Worm (Caenorhabditis elegans) whole organism, young adult: Measurements from ENCODE around the gene xbx-1.

Experiments
- B0019.2 ChIP-seq: fragments of 200-800 bp; sonication (Bioruptor generic); conservative IDR thresholded peaks from 2 replicates; pipeline ENCODE4 v1.3.6; 2022; ENCODE audit warnings: missing genetic modification reagents, missing genetic modification characterization, missing compliant biosample characterization
- B0336.3 ChIP-seq: fragments of 200-800 bp; sonication (Bioruptor generic); IDR thresholded peaks from 2 replicates; pipeline ENCODE4 v1.3.6; 2022; ENCODE audit warnings: missing genetic modification characterization, missing compliant biosample characterization
- C17E4.6 ChIP-seq: fragments of 200-800 bp; sonication (Bioruptor generic); IDR thresholded peaks from 2 replicates; pipeline ENCODE4 v1.3.6; 2022; ENCODE audit warnings: missing genetic modification reagents, missing genetic modification characterization, missing compliant biosample characterization
- F23B12.7 ChIP-seq: sonication (generic microtip); optimal IDR thresholded peaks from 2 replicates; lab custom pipeline; 2017; ENCODE audit warnings: missing genetic modification characterization, mild to moderate bottlenecking, missing compliant biosample characterization, antibody characterized with exemption, moderate library complexity; ENCODE audit not compliant: insufficient read depth
- F39B2.1 ChIP-seq: fragments of 200-800 bp; sonication (Bioruptor generic); IDR thresholded peaks from 2 replicates; pipeline ENCODE4 v1.3.6; 2022; ENCODE audit warnings: missing genetic modification reagents, missing genetic modification characterization, missing compliant biosample characterization
- F49E8.2 ChIP-seq: sonication (generic microtip); optimal IDR thresholded peaks from 3 replicates; lab custom pipeline; 2017; ENCODE audit warnings: missing genetic modification characterization, mild to moderate bottlenecking, missing compliant biosample characterization, antibody characterized with exemption, moderate library complexity; ENCODE audit not compliant: insufficient read depth
- F57C9.4 ChIP-seq: sonication (generic microtip); optimal IDR thresholded peaks from 2 replicates; lab custom pipeline; 2017; ENCODE audit warnings: mild to moderate bottlenecking, missing genetic modification characterization, missing compliant biosample characterization
- K12H6.12 ChIP-seq: fragments of 200-800 bp; sonication (Bioruptor generic); optimal IDR thresholded peaks from 2 replicates; lab custom pipeline; 2018; ENCODE audit warnings: mild to moderate bottlenecking, missing genetic modification characterization, missing compliant biosample characterization
- Y53G8AR.9 ChIP-seq: fragments of 200-800 bp; sonication (Bioruptor generic); conservative IDR thresholded peaks from 2 replicates; pipeline ENCODE4 v1.3.6; 2022; ENCODE audit warnings: missing genetic modification reagents, missing genetic modification characterization, missing compliant biosample characterization
- Y79H2A.3 ChIP-seq: fragments of 200-800 bp; sonication (Bioruptor generic); conservative IDR thresholded peaks from 2 replicates; pipeline ENCODE4 v1.3.6; 2022; ENCODE audit warnings: missing genetic modification reagents, missing genetic modification characterization, missing compliant biosample characterization
- ZK185.1 ChIP-seq: sonication (generic microtip); optimal IDR thresholded peaks from 2 replicates; lab custom pipeline; 2016; ENCODE audit warnings: mild to moderate bottlenecking, missing genetic modification characterization, missing compliant biosample characterization; ENCODE audit not compliant: poor library complexity, severe bottlenecking
- aptf-3 ChIP-seq: fragments of 200-800 bp; sonication (Bioruptor generic); IDR thresholded peaks from 2 replicates; pipeline ENCODE4 v1.3.6; 2022; ENCODE audit warnings: missing genetic modification characterization, missing compliant biosample characterization
- atf-7 ChIP-seq: sonication (generic microtip); optimal IDR thresholded peaks from 2 replicates; lab custom pipeline; 2017; ENCODE audit warnings: mild to moderate bottlenecking, missing genetic modification characterization, missing compliant biosample characterization
- attf-3 ChIP-seq: fragments of 200-800 bp; sonication (Bioruptor generic); conservative IDR thresholded peaks from 2 replicates; pipeline ENCODE4 v1.3.6; 2022; ENCODE audit warnings: missing genetic modification reagents, missing genetic modification characterization, missing compliant biosample characterization
- cebp-1 ChIP-seq, 2 experiments: fragments of 200-800 bp in 1 of 2; sonication (Bioruptor generic) in 1 of 2; sonication (generic microtip) in 1 of 2; IDR thresholded peaks in 1 of 2; optimal IDR thresholded peaks in 1 of 2; 2 replicates each; pipeline versions ENCODE4 v1.3.6 to Lab custom; 2017 to 2022; ENCODE audit warnings: missing compliant biosample characterization in 2 of 2, missing genetic modification characterization in 2 of 2, mild to moderate bottlenecking in 1 of 2, missing genetic modification reagents in 1 of 2, moderate library complexity in 1 of 2
- die-1 ChIP-seq: sonication (generic microtip); optimal IDR thresholded peaks from 2 replicates; lab custom pipeline; 2016; ENCODE audit warnings: missing genotype, mild to moderate bottlenecking, missing genetic modification characterization, missing compliant biosample characterization
- dox-1 ChIP-seq: fragments of 200-800 bp; sonication (Bioruptor generic); IDR thresholded peaks from 2 replicates; pipeline ENCODE4 v1.3.6; 2022; ENCODE audit warnings: missing genetic modification reagents, missing genetic modification characterization, missing compliant biosample characterization
- dpff-1 ChIP-seq: sonication (generic microtip); optimal IDR thresholded peaks from 2 replicates; lab custom pipeline; 2017; ENCODE audit warnings: mild to moderate bottlenecking, missing genetic modification characterization, missing compliant biosample characterization
- egrh-3 ChIP-seq: fragments of 200-800 bp; sonication (Bioruptor generic); IDR thresholded peaks from 2 replicates; pipeline ENCODE4 v1.3.6; 2022; ENCODE audit warnings: missing genetic modification reagents, missing genetic modification characterization, missing compliant biosample characterization
- hlh-26 ChIP-seq: fragments of 200-800 bp; sonication (Bioruptor generic); conservative IDR thresholded peaks from 2 replicates; pipeline ENCODE4 v1.3.6; 2022; ENCODE audit warnings: missing genetic modification reagents, missing genetic modification characterization, missing compliant biosample characterization
- hmg-20 ChIP-seq: fragments of 200-800 bp; sonication (Bioruptor generic); IDR thresholded peaks from 2 replicates; pipeline ENCODE4 v1.3.6; 2022; ENCODE audit warnings: missing genetic modification reagents, missing genetic modification characterization, missing compliant biosample characterization
- hsf-1 ChIP-seq: fragments of 200-800 bp; sonication (Bioruptor generic); IDR thresholded peaks from 2 replicates; pipeline ENCODE4 v1.3.6; 2022; ENCODE audit warnings: missing genetic modification reagents, missing genetic modification characterization, missing compliant biosample characterization
- let-526 ChIP-seq: fragments of 200-800 bp; sonication (Bioruptor generic); IDR thresholded peaks from 2 replicates; pipeline ENCODE4 v1.3.6; 2022; ENCODE audit warnings: missing genetic modification reagents, missing genetic modification characterization, missing compliant biosample characterization
- lin-35 ChIP-seq, 3 experiments: fragments of 150-350 bp in 2 of 3; sonication (generic microtip) in 1 of 3; optimal IDR thresholded peaks; 2 replicates each; lab custom pipeline; 2014 to 2018; ENCODE audit warnings: missing biosample characterization in 3 of 3, missing genetic modification characterization in 3 of 3, missing genetic modification reagents in 3 of 3
- lin-40 ChIP-seq: sonication (generic microtip); optimal IDR thresholded peaks from 2 replicates; lab custom pipeline; 2016; ENCODE audit warnings: missing genetic modification characterization, mild to moderate bottlenecking, missing compliant biosample characterization, missing genotype, missing genetic modification reagents
- madf-3 ChIP-seq: fragments of 200-800 bp; sonication (Bioruptor generic); IDR thresholded peaks from 2 replicates; pipeline ENCODE4 v1.3.6; 2022; ENCODE audit warnings: missing genetic modification reagents, missing genetic modification characterization, missing compliant biosample characterization
- mes-4 ChIP-seq: sonication (generic microtip); optimal IDR thresholded peaks from 2 replicates; lab custom pipeline; 2016; ENCODE audit warnings: missing genotype, missing genetic modification characterization, missing compliant biosample characterization
- nfyb-1 ChIP-seq: fragments of 200-800 bp; sonication (Bioruptor generic); IDR thresholded peaks from 2 replicates; pipeline ENCODE4 v1.3.6; 2022; ENCODE audit warnings: missing genetic modification reagents, missing genetic modification characterization, missing compliant biosample characterization
- nhr-120 ChIP-seq: fragments of 200-800 bp; sonication (Bioruptor generic); IDR thresholded peaks from 2 replicates; pipeline ENCODE4 v1.3.6; 2022; ENCODE audit warnings: missing genetic modification characterization, missing compliant biosample characterization
- nhr-27 ChIP-seq: fragments of 200-800 bp; sonication (Bioruptor generic); optimal IDR thresholded peaks from 2 replicates; lab custom pipeline; 2018; ENCODE audit warnings: mild to moderate bottlenecking, missing genetic modification characterization, moderate library complexity, missing compliant biosample characterization
- nhr-90 ChIP-seq: sonication (generic microtip); optimal IDR thresholded peaks from 2 replicates; lab custom pipeline; 2016; ENCODE audit warnings: missing genotype, mild to moderate bottlenecking, missing genetic modification characterization, missing compliant biosample characterization
- repo-1 ChIP-seq: sonication (generic microtip); optimal IDR thresholded peaks from 2 replicates; lab custom pipeline; 2017; ENCODE audit warnings: mild to moderate bottlenecking, missing genetic modification characterization, missing compliant biosample characterization
- somi-1 ChIP-seq: fragments of 200-800 bp; sonication (Bioruptor generic); optimal IDR thresholded peaks from 2 replicates; lab custom pipeline; 2018; ENCODE audit warnings: mild to moderate bottlenecking, missing genetic modification characterization, missing compliant biosample characterization
- tbp1 ChIP-seq: fragments of 200-800 bp; sonication (Bioruptor generic); optimal IDR thresholded peaks from 2 replicates; lab custom pipeline; 2018; ENCODE audit warnings: mild to moderate bottlenecking, missing genetic modification characterization, missing compliant biosample characterization
- unc-62 ChIP-seq: fragments of 150-350 bp; optimal IDR thresholded peaks from 2 replicates; lab custom pipeline; 2014; ENCODE audit warnings: missing biosample characterization, missing genetic modification reagents, missing genetic modification characterization
- xnd-1 ChIP-seq: sonication (generic microtip); optimal IDR thresholded peaks from 2 replicates; lab custom pipeline; 2016; ENCODE audit warnings: missing genotype, missing genetic modification reagents, missing genetic modification characterization, missing compliant biosample characterization
- zfh-2 ChIP-seq: fragments of 200-800 bp; sonication (Bioruptor generic); conservative IDR thresholded peaks from 2 replicates; pipeline ENCODE4 v1.3.6; 2022; ENCODE audit warnings: missing genetic modification reagents, missing genetic modification characterization, missing compliant biosample characterization
- ztf-22 ChIP-seq: fragments of 200-800 bp; sonication (Bioruptor generic); optimal IDR thresholded peaks from 2 replicates; lab custom pipeline; 2018; ENCODE audit warnings: mild to moderate bottlenecking, missing genetic modification characterization, moderate library complexity, missing compliant biosample characterization
- ztf-25 ChIP-seq: fragments of 200-800 bp; sonication (Bioruptor generic); IDR thresholded peaks from 2 replicates; pipeline ENCODE4 v1.3.6; 2022; ENCODE audit warnings: missing genetic modification reagents, missing genetic modification characterization, missing compliant biosample characterization
- ztf-3 ChIP-seq: fragments of 200-800 bp; sonication (Bioruptor generic); optimal IDR thresholded peaks from 2 replicates; lab custom pipeline; 2018; ENCODE audit warnings: mild to moderate bottlenecking, missing genetic modification characterization, missing compliant biosample characterization

The xbx-1 gene

DNA sequence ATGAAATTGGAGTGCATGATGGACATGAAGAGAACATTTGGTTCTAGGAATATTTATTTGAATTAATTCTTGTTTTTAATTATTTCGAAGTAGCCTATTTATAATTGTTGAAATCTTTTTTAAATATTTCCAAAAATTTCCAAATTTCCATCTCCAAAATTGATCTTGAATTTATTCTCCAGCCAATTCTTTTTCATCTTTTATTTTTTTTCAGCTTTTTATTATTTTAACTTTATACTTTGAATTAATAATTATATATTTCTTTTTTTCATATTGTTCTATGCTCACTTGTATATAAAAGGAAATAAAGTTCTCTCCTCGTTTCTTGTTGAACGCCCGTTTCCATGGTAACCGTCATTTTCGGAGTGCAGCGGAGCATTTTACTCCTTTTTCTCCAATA, at the start of gene xbx-1:
xbx-1 (plus strand) TSS at position 301 of the 400 bp plus-strand sequence.
- TF ChIP-seq cebp-1 (GFP tag; IDR thresholded peaks at IDR 0.05; lab: Robert Waterston, UW) (no peak), cebp-1 (tag; optimal IDR thresholded peaks at IDR 0.05; lab: Kevin White, UChicago) (no peak), repo-1 (tag; lab: Kevin White, UChicago) (no peak), ZK185.1 (tag; lab: Kevin White, UChicago) (no peak), aptf-3 (GFP tag; lab: Robert Waterston, UW) (no peak), unc-62 (GFP tag; lab: Kevin White, UChicago) (no peak), lin-35 (GFP tag; optimal IDR thresholded peaks at IDR 0.05; lab: Kevin White, UChicago) (no peak), dox-1 (GFP tag; lab: Robert Waterston, UW) (no peak)

DNA sequence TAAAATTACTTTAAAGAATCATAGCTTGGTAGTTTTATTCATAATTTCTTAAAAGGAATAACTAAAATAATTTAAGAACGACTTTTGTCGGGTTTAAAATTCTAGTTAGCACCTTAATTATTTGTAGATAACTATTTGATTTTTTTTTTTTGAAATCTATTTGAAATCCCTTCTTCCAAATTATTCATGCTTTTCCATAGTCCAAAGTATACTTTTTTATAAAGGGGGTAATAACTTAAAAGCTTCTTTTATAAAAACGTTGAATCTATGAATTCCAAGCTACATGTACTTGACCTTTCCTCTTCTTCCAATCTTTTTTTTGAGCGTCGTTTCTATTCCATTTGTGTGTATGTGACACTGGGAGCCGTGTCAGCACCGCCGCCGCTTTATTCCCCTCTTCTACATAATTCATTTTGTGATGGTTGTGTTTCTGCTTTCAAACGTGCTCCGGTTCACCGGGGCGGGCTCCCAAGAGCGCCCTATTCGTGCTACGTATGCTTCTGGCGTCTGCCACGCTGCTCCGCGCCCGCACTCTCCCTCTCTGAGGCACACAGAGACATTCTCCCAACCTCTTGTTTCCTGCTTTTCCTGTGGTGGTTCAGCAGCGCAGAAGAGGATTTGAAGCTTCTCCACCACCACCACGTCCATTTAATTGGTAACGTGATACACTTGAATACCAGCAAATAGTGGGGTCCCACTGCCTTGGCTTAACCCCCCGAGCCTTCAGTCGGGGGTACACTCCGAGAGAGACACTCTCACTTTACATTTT, 46.4 kb upstream of the xbx-1 start:
- TF ChIP-seq ztf-25 (no peak), nfyb-1 (0 out of 2 replicates have a peak, but pooled peaks have one; percentile 28), egrh-3 (peak; percentile 43; the same call in 1 of the 2 replicates), F49E8.2 (tag; lab: Kevin White, UChicago) (no peak), F23B12.7 (tag; lab: Kevin White, UChicago) (no peak), hmg-20 (0 out of 2 replicates have a peak, but pooled peaks have one; percentile 17), K12H6.12 (tag; lab: Kevin White, UChicago) (no peak), nhr-120 (GFP tag; lab: Robert Waterston, UW) (no peak), tbp1 (GFP tag; lab: Kevin White, UChicago) (no peak), aptf-3 (GFP tag; lab: Robert Waterston, UW) (peak; percentile 57; the same call in 1 of the 2 replicates), F57C9.4 (no peak), hlh-26 (GFP tag; lab: Robert Waterston, UW) (no peak)

DNA sequence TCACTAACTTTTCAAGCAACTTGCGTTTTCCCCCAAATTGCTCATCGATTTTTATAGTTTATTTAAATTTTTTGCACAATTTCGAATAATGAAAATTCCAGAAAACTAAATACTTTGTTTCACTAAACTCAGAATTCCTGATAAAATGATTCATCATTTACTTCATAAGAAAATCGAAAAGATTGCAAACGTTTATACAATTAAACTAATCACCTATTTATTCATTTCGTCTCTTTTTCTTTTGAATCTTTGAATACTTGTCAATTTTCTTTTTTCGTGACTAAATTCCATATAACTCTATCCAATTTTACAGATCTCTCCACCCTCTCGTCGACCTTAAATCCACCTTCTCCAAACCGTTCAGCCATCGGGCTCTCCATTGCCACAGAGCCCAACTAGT, 43.5 kb upstream of the xbx-1 start, which contains the start of gene C30G7.2:
C30G7.2 (plus strand) TSS at position 301 of the 400 bp plus-strand sequence.
- TF ChIP-seq egrh-3 (no peak), dpff-1 (tag; lab: Kevin White, UChicago) (no peak), lin-40 (tag; lab: Kevin White, UChicago) (no peak), dox-1 (GFP tag; lab: Robert Waterston, UW) (no peak), Y53G8AR.9 (GFP tag; lab: Robert Waterston, UW) (no peak), B0336.3 (no peak), F39B2.1 (GFP tag; lab: Robert Waterston, UW) (no peak), nhr-27 (tag; lab: Kevin White, UChicago) (no peak), ztf-3 (GFP tag; lab: Kevin White, UChicago) (no peak), ztf-22 (no peak)

DNA sequence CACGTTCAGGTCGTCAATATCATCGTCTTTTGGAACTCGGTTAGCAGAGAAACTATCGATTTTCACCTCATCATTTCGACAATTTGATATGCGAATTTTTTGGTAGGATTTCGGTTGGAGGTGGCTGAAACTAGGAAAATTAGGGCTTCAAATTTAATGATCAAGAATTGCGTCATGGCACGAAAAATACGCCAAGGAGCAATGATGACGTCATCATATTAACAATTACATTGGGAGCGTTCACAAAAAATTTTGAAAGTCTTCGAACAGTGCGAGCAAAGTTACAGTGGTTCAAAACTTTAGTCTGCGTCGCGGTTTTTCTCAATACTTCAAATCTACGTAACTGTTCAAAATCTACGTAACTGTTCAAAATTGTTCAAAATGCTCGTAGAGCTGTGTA, 37.1 kb upstream of the xbx-1 start:
- TF ChIP-seq let-526 (GFP tag; lab: Robert Waterston, UW) (no peak), madf-3 (GFP tag; lab: Robert Waterston, UW) (no peak), nfyb-1 (no peak), B0019.2 (GFP tag; lab: Robert Waterston, UW) (no peak), atf-7 (tag; lab: Kevin White, UChicago) (no peak), mes-4 (tag; lab: Kevin White, UChicago) (no peak), xnd-1 (tag; lab: Kevin White, UChicago) (no peak), nhr-90 (no peak), hmg-20 (no peak), dox-1 (GFP tag; lab: Robert Waterston, UW) (no peak), somi-1 (no peak), zfh-2 (GFP tag; lab: Robert Waterston, UW) (no peak), F49E8.2 (tag; lab: Kevin White, UChicago) (no peak), Y79H2A.3 (GFP tag; lab: Robert Waterston, UW) (no peak), attf-3 (GFP tag; lab: Robert Waterston, UW) (no peak), die-1 (tag; lab: Kevin White, UChicago) (no peak), C17E4.6 (GFP tag; lab: Robert Waterston, UW) (no peak), hsf-1 (GFP tag; lab: Robert Waterston, UW) (no peak)
- TF ChIP-seq, all 124 proteins: peak for 0
